Worm (Caenorhabditis elegans): Measurements from ENCODE around the gene srh-265.

DNA sequence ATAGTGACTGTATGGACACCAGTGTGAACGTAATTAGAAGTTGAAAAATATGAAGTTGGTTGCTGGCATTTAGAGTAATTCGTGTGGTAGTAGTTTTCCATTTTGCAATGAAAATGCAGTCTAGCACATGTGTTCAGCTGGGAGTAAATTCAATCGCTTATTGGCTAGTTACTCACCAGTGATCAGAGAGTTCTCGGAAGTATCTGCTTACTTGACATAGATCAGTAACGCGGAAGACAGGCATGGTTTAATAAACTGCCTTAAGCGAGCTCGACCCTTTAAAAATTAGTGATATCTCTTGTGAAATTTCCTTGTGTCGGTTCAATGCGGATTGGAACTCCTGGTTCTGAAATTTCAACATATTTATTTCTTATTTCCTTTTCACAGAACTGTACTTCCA lies 39.8 kb upstream of the srh-265 start, which contains the start of gene srh-52:
- no peak for TF ChIP-seq sptf-2 (GFP tag; optimal IDR thresholded peaks at IDR 0.05)
- TF ChIP-seq attf-5 (GFP tag; optimal IDR thresholded peaks at IDR 0.05), result no peak
- TF ChIP-seq bed-1 (GFP tag; IDR thresholded peaks at IDR 0.05), result no peak
